Worm (Caenorhabditis elegans) whole organism, young adult: ENCODE measurements around the gene F26F4.5.

Experiments
- F33H1.4 ChIP-seq: fragments of 200-800 bp; sonication (Bioruptor generic); IDR thresholded peaks from 2 replicates; pipeline ENCODE4 v1.3.6; 2022; ENCODE audit warnings: missing genetic modification reagents, missing genetic modification characterization, missing compliant biosample characterization
- F57C9.4 ChIP-seq: sonication (generic microtip); optimal IDR thresholded peaks from 2 replicates; lab custom pipeline; 2017; ENCODE audit warnings: mild to moderate bottlenecking, missing genetic modification characterization, missing compliant biosample characterization
- pha-4 ChIP-seq: fragments of 150-350 bp; sonication (generic microtip); optimal IDR thresholded peaks from 2 replicates; lab custom pipeline; 2014; ENCODE audit warnings: missing biosample characterization, missing genetic modification reagents, missing genetic modification characterization

DNA sequence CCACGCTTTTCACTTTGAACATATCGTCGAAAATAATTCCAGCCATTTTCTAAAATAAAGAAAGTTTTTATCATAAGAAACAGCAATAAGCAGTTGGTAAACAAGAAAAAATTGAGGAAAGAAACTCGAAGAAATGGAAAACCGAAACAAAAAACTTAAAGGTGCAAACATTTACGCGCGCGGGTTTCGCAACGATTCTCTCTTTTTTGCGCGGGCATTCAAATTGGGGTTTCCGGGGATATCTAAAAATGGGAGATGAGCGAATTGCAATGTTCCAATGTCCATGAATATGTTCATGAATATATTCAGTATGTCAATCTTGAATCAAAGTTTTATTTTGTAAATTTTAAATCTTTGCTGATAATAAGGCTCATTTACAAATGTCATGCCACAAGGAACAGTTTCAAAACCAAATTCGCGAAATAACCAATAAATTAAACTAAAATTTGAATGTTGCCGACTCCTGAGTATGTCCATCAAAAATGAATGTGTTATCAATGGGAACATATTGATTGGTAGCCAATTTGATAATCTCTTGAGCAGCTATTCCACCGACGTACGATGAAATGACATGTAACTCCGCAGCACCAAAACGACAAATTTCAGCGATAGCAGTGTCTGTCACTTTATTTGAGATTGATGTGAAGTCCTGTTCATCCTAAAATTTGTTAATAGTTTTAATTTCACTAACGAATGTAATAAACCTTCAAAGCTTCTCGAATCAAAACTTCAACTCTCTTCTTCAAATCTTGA is 27.1 kb upstream of the F26F4.5 start, which contains the start of gene rpb-8:
- no peak for TF ChIP-seq F57C9.4
- no peak for TF ChIP-seq pha-4 (tag; lab: Kevin White, UChicago)
- peak; percentile 83 for TF ChIP-seq F33H1.4 (GFP tag; lab: Robert Waterston, UW)
